Fruit fly (Drosophila melanogaster): ENCODE results near the gene pzg.

pzg gene

DNA sequence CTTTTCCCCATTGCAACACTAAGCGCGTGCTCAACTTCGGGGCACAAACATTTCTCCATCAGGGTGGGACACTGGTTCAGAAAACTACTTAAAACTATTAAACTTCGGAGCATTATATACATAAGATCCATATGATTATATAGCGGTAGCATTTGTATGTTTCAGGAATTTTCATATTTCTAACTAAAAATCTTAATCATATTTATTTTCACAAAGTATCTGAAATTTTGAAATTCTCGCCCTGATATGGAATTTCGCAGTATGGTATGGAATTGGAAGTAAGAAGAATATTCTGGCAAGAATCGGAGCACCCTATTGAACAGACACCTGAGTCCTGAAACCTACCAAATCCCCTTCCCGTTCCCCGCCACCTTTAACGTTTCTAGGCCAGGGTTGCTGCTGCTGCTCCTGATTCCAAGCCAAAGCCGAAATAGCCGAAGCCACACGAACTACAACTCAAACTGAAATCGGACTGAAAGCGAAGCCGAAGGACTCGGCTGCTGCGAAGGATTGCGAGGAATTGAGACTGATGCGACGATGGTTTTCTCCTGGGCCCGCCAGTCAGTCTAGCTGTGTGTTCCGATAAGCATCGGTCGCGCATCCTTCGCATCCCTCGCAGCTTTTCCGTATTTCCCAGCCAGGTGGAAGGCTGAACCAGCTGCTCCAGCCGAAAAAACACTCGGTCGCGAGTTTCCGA lies 36.1 kb downstream of the pzg start (continued):
- TF ChIP-seq Gsc (GFP tag; IDR thresholded peaks at IDR 0.05) (no peak), Poxn (GFP tag; IDR thresholded peaks at IDR 0.05) (no peak), MTF-1 (GFP tag; optimal IDR thresholded peaks at IDR 0.05; ENCODE audit: borderline replicate concordance) (no peak), bowl (GFP tag; IDR thresholded peaks at IDR 0.05) (no peak), slp2 (GFP tag; optimal IDR thresholded peaks at IDR 0.05) (no peak), p53 (GFP tag; optimal IDR thresholded peaks at IDR 0.05) (no peak), CG34224 (GFP tag; IDR thresholded peaks at IDR 0.05; ENCODE audit: partially characterized antibody) (no peak), Bdp1 (GFP tag; optimal IDR thresholded peaks at IDR 0.05) (no peak), Sox102F (GFP tag; optimal IDR thresholded peaks at IDR 0.05) (no peak), Side (GFP tag; optimal IDR thresholded peaks at IDR 0.05) (no peak), kay (GFP tag; optimal IDR thresholded peaks at IDR 0.05) (no peak), Aef1 (GFP tag; IDR thresholded peaks at IDR 0.05) (no peak), tll (GFP tag; optimal IDR thresholded peaks at IDR 0.05) (no peak), Six4 (GFP tag; optimal IDR thresholded peaks at IDR 0.05) (no peak), Hr78 (GFP tag; optimal IDR thresholded peaks at IDR 0.05) (no peak), slou (GFP tag; optimal IDR thresholded peaks at IDR 0.05) (no peak), ind (GFP tag; optimal IDR thresholded peaks at IDR 0.05) (peak; percentile 11), Hsf (GFP tag; optimal IDR thresholded peaks at IDR 0.05) (peak; percentile 0), wek (GFP tag; optimal IDR thresholded peaks at IDR 0.05) (no peak), CG33213 (GFP tag; optimal IDR thresholded peaks at IDR 0.05) (no peak), Usf (GFP tag; optimal IDR thresholded peaks at IDR 0.05) (no peak), CG2875 (GFP tag; optimal IDR thresholded peaks at IDR 0.05) (no peak), CG12104 (GFP tag; optimal IDR thresholded peaks at IDR 0.05) (no peak), CG6689 (GFP tag; IDR thresholded peaks at IDR 0.05) (no peak), Scr (GFP tag; IDR thresholded peaks at IDR 0.05; ENCODE audit: partially characterized antibody) (no peak), Adf1 (GFP tag; IDR thresholded peaks at IDR 0.05) (no peak; the same call in 1 of the 2 replicates), Lim3 (GFP tag; IDR thresholded peaks at IDR 0.05) (no peak), CG6765 (GFP tag; optimal IDR thresholded peaks at IDR 0.05) (peak; percentile 49), ftz-f1 (GFP tag; optimal IDR thresholded peaks at IDR 0.05) (no peak), Atf3 (GFP tag; optimal IDR thresholded peaks at IDR 0.05) (no peak), CG4730 (GFP tag; IDR thresholded peaks at IDR 0.05) (no peak), CG32767 (GFP tag; IDR thresholded peaks at IDR 0.05) (no peak), gsb-n (tag; optimal IDR thresholded peaks at IDR 0.05) (no peak), CG17359 (tag; optimal IDR thresholded peaks at IDR 0.05) (no peak), D19A (tag; optimal IDR thresholded peaks at IDR 0.05) (peak; percentile 6), dmrt11E (tag; optimal IDR thresholded peaks at IDR 0.05) (no peak), inv (GFP tag; IDR thresholded peaks at IDR 0.05; ENCODE audit: partially characterized antibody) (no peak), CG4404 (GFP tag; IDR thresholded peaks at IDR 0.05) (no peak), Xbp1 (GFP tag; optimal IDR thresholded peaks at IDR 0.05) (no peak), CG30431 (GFP tag; optimal IDR thresholded peaks at IDR 0.05) (no peak), h (optimal IDR thresholded peaks at IDR 0.05) (no peak), CG3065 (GFP tag; optimal IDR thresholded peaks at IDR 0.05) (no peak), CG13123 (GFP tag; optimal IDR thresholded peaks at IDR 0.05) (no peak), gt (GFP tag; IDR thresholded peaks at IDR 0.05) (no peak), CG6254 (GFP tag; optimal IDR thresholded peaks at IDR 0.05) (no peak), Fer1 (GFP tag; optimal IDR thresholded peaks at IDR 0.05) (peak; percentile 78)

Data from whole organism, embryonic.